Fruit fly (Drosophila melanogaster) whole organism, embryonic: ENCODE data around the gene CG42399.
A peak's percentile ranks its signal among the peaks of the same experiment; 100 is the strongest.

Experiments used
- CG10366 ChIP-seq: fragments of 200-800 bp; sonication (Bioruptor generic); IDR thresholded peaks from 2 replicates; pipeline ENCODE4 v1.3.6; 2022; ENCODE audit warnings: missing biosample characterization, missing genetic modification characterization
- CG10431 ChIP-seq: fragments of 200-800 bp; sonication (Bioruptor generic); optimal IDR thresholded peaks from 3 replicates; lab custom pipeline; 2018; ENCODE audit warnings: missing biosample characterization, mild to moderate bottlenecking, missing genetic modification characterization
- CG10979 ChIP-seq: fragments of 200-800 bp; sonication (Bioruptor generic); optimal IDR thresholded peaks from 2 replicates; lab custom pipeline; 2018; ENCODE audit warnings: missing biosample characterization, mild to moderate bottlenecking, missing genetic modification characterization, moderate library complexity
- CG12104 ChIP-seq: fragments of 200-800 bp; sonication (Bioruptor generic); optimal IDR thresholded peaks from 3 replicates; lab custom pipeline; 2016; ENCODE audit warnings: missing biosample characterization, missing genetic modification characterization
- CG13624 ChIP-seq: fragments of 200-800 bp; sonication (Bioruptor generic); optimal IDR thresholded peaks from 2 replicates; lab custom pipeline; 2016; ENCODE audit warnings: missing biosample characterization, missing genetic modification characterization
- CG14014 ChIP-seq: fragments of 200-800 bp; sonication (Bioruptor generic); IDR thresholded peaks from 2 replicates; pipeline ENCODE4 v1.3.6; 2022; ENCODE audit warnings: missing biosample characterization, missing genetic modification characterization
- CG14710 ChIP-seq: fragments of 200-800 bp; sonication (Bioruptor generic); optimal IDR thresholded peaks from 3 replicates; lab custom pipeline; 2019; ENCODE audit warnings: missing biosample characterization, mild to moderate bottlenecking, missing genetic modification characterization, moderate library complexity
- CG14860 ChIP-seq: fragments of 200-800 bp; sonication (Bioruptor generic); IDR thresholded peaks from 3 replicates; pipeline ENCODE4 v1.3.6; 2022; ENCODE audit warnings: missing biosample characterization, missing genetic modification characterization; ENCODE audit not compliant: partially characterized antibody
- CG15479 ChIP-seq: fragments of 200-800 bp; sonication (Bioruptor generic); optimal IDR thresholded peaks from 3 replicates; lab custom pipeline; 2019; ENCODE audit warnings: missing biosample characterization, mild to moderate bottlenecking, missing genetic modification characterization, moderate library complexity
- CG17829 ChIP-seq: fragments of 200-800 bp; optimal IDR thresholded peaks from 2 replicates; lab custom pipeline; 2019; ENCODE audit warnings: missing biosample characterization, mild to moderate bottlenecking, missing genetic modification characterization, moderate library complexity
- CG30403 ChIP-seq: fragments of 200-800 bp; sonication (Bioruptor generic); optimal IDR thresholded peaks from 3 replicates; lab custom pipeline; 2016; ENCODE audit warnings: missing biosample characterization, missing genetic modification characterization
- CG33213 ChIP-seq: fragments of 200-800 bp; sonication (Bioruptor generic); optimal IDR thresholded peaks from 3 replicates; lab custom pipeline; 2016; ENCODE audit warnings: missing biosample characterization, missing genetic modification characterization
- CG34224 ChIP-seq: fragments of 200-800 bp; sonication (Bioruptor generic); IDR thresholded peaks from 3 replicates; pipeline ENCODE4 v1.3.6; 2022; ENCODE audit warnings: missing biosample characterization, missing genetic modification characterization; ENCODE audit not compliant: partially characterized antibody
- CG3726 ChIP-seq: fragments of 200-800 bp; sonication (Bioruptor generic); IDR thresholded peaks from 3 replicates; pipeline ENCODE4, ENCODE4 v1.3.6; 2022; ENCODE audit warnings: missing biosample characterization, missing genetic modification characterization
- CG3995 ChIP-seq: fragments of 200-800 bp; sonication (Bioruptor generic); optimal IDR thresholded peaks from 3 replicates; lab custom pipeline; 2016; ENCODE audit warnings: missing biosample characterization, missing genetic modification characterization
- CG42726 ChIP-seq: fragments of 200-800 bp; sonication (Bioruptor generic); IDR thresholded peaks from 2 replicates; pipeline ENCODE4 v1.3.6; 2022; ENCODE audit warnings: missing biosample characterization, missing genetic modification characterization; ENCODE audit not compliant: partially characterized antibody
- CG4328 ChIP-seq: fragments of 200-800 bp; sonication (Bioruptor generic); optimal IDR thresholded peaks from 3 replicates; lab custom pipeline; 2017; ENCODE audit warnings: missing biosample characterization, missing genetic modification reagents, missing genetic modification characterization
- CG4854 ChIP-seq: fragments of 200-800 bp; sonication (Bioruptor generic); optimal IDR thresholded peaks from 2 replicates; lab custom pipeline; 2016; ENCODE audit warnings: missing biosample characterization, missing genetic modification characterization, inconsistent platforms
- CG8290 ChIP-seq, 3 experiments: fragments of 200-800 bp; sonication (Bioruptor generic); optimal IDR thresholded peaks; 2 replicates each; lab custom pipeline; 2016 to 2019; ENCODE audit warnings: missing biosample characterization in 3 of 3, missing genetic modification characterization in 3 of 3, mild to moderate bottlenecking in 2 of 3, moderate library complexity in 1 of 3
- CG8944 ChIP-seq: fragments of 200-800 bp; sonication (Bioruptor generic); optimal IDR thresholded peaks from 3 replicates; lab custom pipeline; 2016; ENCODE audit warnings: missing biosample characterization, missing genetic modification characterization
- CG9876 ChIP-seq: fragments of 200-800 bp; sonication (Bioruptor generic); optimal IDR thresholded peaks from 2 replicates; lab custom pipeline; 2016; ENCODE audit warnings: missing biosample characterization, missing genetic modification characterization
- Dbx ChIP-seq: fragments of 200-800 bp; sonication (Bioruptor generic); IDR thresholded peaks from 3 replicates; pipeline ENCODE4 v1.3.6; 2022; ENCODE audit warnings: missing biosample characterization, missing genetic modification characterization
- Dfd ChIP-seq, 2 experiments: fragments of >200 bp; optimal IDR thresholded peaks; 2 replicates each; lab custom pipeline; 2017; ENCODE audit warnings: missing biosample characterization in 2 of 2, missing genetic modification characterization in 2 of 2
- Dip3 ChIP-seq: fragments of 200-800 bp; sonication (Bioruptor generic); optimal IDR thresholded peaks from 3 replicates; lab custom pipeline; 2016; ENCODE audit warnings: missing biosample characterization, missing genetic modification characterization
- Drgx ChIP-seq: fragments of 200-800 bp; sonication (Bioruptor generic); IDR thresholded peaks from 2 replicates; pipeline ENCODE4 v1.3.6; 2022; ENCODE audit warnings: missing biosample characterization, missing genetic modification characterization
- Ets97D ChIP-seq: fragments of 200-800 bp; sonication (Bioruptor generic); optimal IDR thresholded peaks from 3 replicates; lab custom pipeline; 2016; ENCODE audit warnings: missing biosample characterization, missing genetic modification characterization
- H15 ChIP-seq: fragments of 200-800 bp; sonication (Bioruptor generic); IDR thresholded peaks from 3 replicates; pipeline ENCODE4 v1.3.6; 2022; ENCODE audit warnings: missing biosample characterization, missing genetic modification characterization
- H2.0 ChIP-seq: fragments of 200-800 bp; sonication (Bioruptor generic); IDR thresholded peaks from 2 replicates; pipeline ENCODE4 v1.3.6; 2022; ENCODE audit warnings: missing biosample characterization, missing genetic modification characterization
- HHEX ChIP-seq: fragments of 200-800 bp; sonication (Bioruptor generic); optimal IDR thresholded peaks from 3 replicates; lab custom pipeline; 2017; ENCODE audit warnings: missing biosample characterization, mild to moderate bottlenecking, missing genetic modification characterization, missing genetic modification reagents
- HLH4C ChIP-seq: fragments of 200-800 bp; sonication (Bioruptor generic); IDR thresholded peaks from 3 replicates; pipeline ENCODE4 v1.3.6; 2022; ENCODE audit warnings: missing biosample characterization, missing genetic modification characterization; ENCODE audit not compliant: partially characterized antibody
- Lpt ChIP-seq: fragments of >200 bp; optimal IDR thresholded peaks from 2 replicates; lab custom pipeline; 2018; ENCODE audit warnings: missing biosample characterization, missing genetic modification characterization
- Rfx ChIP-seq: fragments of 200-800 bp; sonication (Bioruptor generic); IDR thresholded peaks from 2 replicates; pipeline ENCODE4 v1.3.6; 2022; ENCODE audit warnings: missing biosample characterization, missing genetic modification characterization
- Rx ChIP-seq: fragments of 200-800 bp; sonication (Bioruptor generic); IDR thresholded peaks from 2 replicates; pipeline ENCODE4 v1.3.6; 2022; ENCODE audit warnings: missing biosample characterization, missing genetic modification characterization
- Taf1 ChIP-seq: fragments of 200-800 bp; sonication (Bioruptor generic); IDR thresholded peaks from 2 replicates; pipeline ENCODE4 v1.3.6; 2022; ENCODE audit warnings: missing biosample characterization, missing genetic modification characterization
- Trl ChIP-seq, 3 experiments: fragments of >200 bp in 2 of 3; fragments of 200-800 bp in 1 of 3; sonication (Bioruptor generic) in 1 of 3; optimal IDR thresholded peaks; 2 replicates in 1 of 3; 3 replicates in 2 of 3; lab custom pipeline; 2016 to 2017; ENCODE audit warnings: missing biosample characterization in 1 of 3, missing genetic modification characterization in 1 of 3
- ash1 ChIP-seq: fragments of 200-800 bp; sonication (Bioruptor generic); optimal IDR thresholded peaks from 2 replicates; lab custom pipeline; 2018; ENCODE audit warnings: missing biosample characterization, mild to moderate bottlenecking, missing genetic modification characterization
- bcd ChIP-seq: fragments of 200-800 bp; sonication (Bioruptor generic); optimal IDR thresholded peaks from 2 replicates; lab custom pipeline; 2017; ENCODE audit warnings: missing biosample characterization, mild to moderate bottlenecking, missing genetic modification characterization
- chn ChIP-seq: fragments of 200-800 bp; sonication (Bioruptor generic); optimal IDR thresholded peaks from 2 replicates; lab custom pipeline; 2016; ENCODE audit warnings: missing biosample characterization, missing genetic modification characterization
- dan ChIP-seq: fragments of 200-800 bp; sonication (Bioruptor generic); IDR thresholded peaks from 2 replicates; pipeline ENCODE4 v1.3.6; 2022; ENCODE audit warnings: missing biosample characterization, missing genetic modification characterization
- emc ChIP-seq: fragments of 200-800 bp; sonication (Bioruptor generic); optimal IDR thresholded peaks from 2 replicates; lab custom pipeline; 2016; ENCODE audit warnings: missing biosample characterization, missing genetic modification characterization
- exex ChIP-seq: fragments of 200-800 bp; sonication (Bioruptor generic); optimal IDR thresholded peaks from 4 replicates; lab custom pipeline; 2018; ENCODE audit warnings: missing biosample characterization, mild to moderate bottlenecking, missing genetic modification characterization, moderate library complexity
- kah ChIP-seq: fragments of 200-800 bp; sonication (Bioruptor generic); optimal IDR thresholded peaks from 2 replicates; lab custom pipeline; 2018; ENCODE audit warnings: missing biosample characterization, mild to moderate bottlenecking, missing genetic modification characterization
- kay ChIP-seq: fragments of 200-800 bp; sonication (Bioruptor generic); optimal IDR thresholded peaks from 2 replicates; lab custom pipeline; 2016; ENCODE audit warnings: missing biosample characterization, missing genetic modification characterization
- pzg ChIP-seq: fragments of 200-800 bp; sonication (Bioruptor generic); optimal IDR thresholded peaks from 3 replicates; lab custom pipeline; 2018; ENCODE audit warnings: missing biosample characterization, mild to moderate bottlenecking, missing genetic modification characterization, moderate library complexity
- sc ChIP-seq, 3 experiments: fragments of >200 bp in 2 of 3; fragments of 200-800 bp in 1 of 3; sonication (Bioruptor generic) in 1 of 3; optimal IDR thresholded peaks; 2 replicates in 2 of 3; 3 replicates in 1 of 3; lab custom pipeline; 2017; ENCODE audit warnings: mild to moderate bottlenecking in 1 of 3, missing biosample characterization in 1 of 3, missing genetic modification characterization in 1 of 3, missing genetic modification reagents in 1 of 3
- sd ChIP-seq: fragments of 200-800 bp; sonication (Bioruptor generic); optimal IDR thresholded peaks from 3 replicates; lab custom pipeline; 2018; ENCODE audit warnings: missing biosample characterization, mild to moderate bottlenecking, missing genetic modification characterization, moderate library complexity
- tap ChIP-seq: fragments of 200-800 bp; optimal IDR thresholded peaks from 3 replicates; lab custom pipeline; 2019; ENCODE audit warnings: missing biosample characterization, mild to moderate bottlenecking, missing genetic modification characterization, moderate library complexity
- tna ChIP-seq: fragments of 200-800 bp; sonication (Bioruptor generic); IDR thresholded peaks from 2 replicates; pipeline ENCODE4 v1.3.6; 2022; ENCODE audit warnings: missing biosample characterization, missing genetic modification characterization; ENCODE audit not compliant: partially characterized antibody
- vnd ChIP-seq: fragments of 200-800 bp; sonication (Bioruptor generic); IDR thresholded peaks from 3 replicates; pipeline ENCODE4 v1.3.6; 2022; ENCODE audit warnings: missing biosample characterization, missing genetic modification characterization; ENCODE audit not compliant: partially characterized antibody
- wdn ChIP-seq: fragments of 200-800 bp; sonication (Bioruptor generic); IDR thresholded peaks from 2 replicates; pipeline ENCODE4 v1.3.6; 2022; ENCODE audit warnings: missing biosample characterization, missing genetic modification characterization

CG42399 gene

dm6 chr2L:114429-114828, 38.7 kb downstream of the CG42399 start, which contains the start of gene ND-15 (continued):
- TF ChIP-seq pzg (GFP tag; lab: Kevin White, UChicago) (peak; percentile 72), CG14710 (peak; percentile 14), Drgx (no peak), CG42726 (GFP tag; lab: Robert Waterston, UW) (peak; percentile 76; the same call in 1 of the 2 replicates), CG4854 (no peak), wdn (GFP tag; lab: Robert Waterston, UW) (no peak), kay (GFP tag; lab: Kevin White, UChicago) (no peak), Ets97D (GFP tag; lab: Kevin White, UChicago) (peak; percentile 20), CG8290 (GFP tag; optimal IDR thresholded peaks at IDR 0.05; lab: Kevin White, UChicago) (no peak), CG8290 (tag; optimal IDR thresholded peaks at IDR 0.05; lab: Kevin White, UChicago) (peak in 1 of 2 experiments; percentile 20), chn (no peak), Rx (GFP tag; lab: Robert Waterston, UW) (no peak), CG12104 (no peak), sd (tag; lab: Kevin White, UChicago) (peak; percentile 54), CG10979 (tag; lab: Kevin White, UChicago) (no peak), CG3995 (GFP tag; lab: Kevin White, UChicago) (peak; percentile 91), Lpt (GFP tag; lab: Kevin White, UChicago) (no peak), CG10431 (GFP tag; lab: Kevin White, UChicago) (no peak), Dbx (GFP tag; lab: Robert Waterston, UW) (no peak), exex (tag; lab: Kevin White, UChicago) (peak; percentile 25), CG4328 (no peak), CG17829 (tag; lab: Kevin White, UChicago) (no peak), H15 (GFP tag; lab: Robert Waterston, UW) (no peak), Trl (optimal IDR thresholded peaks at IDR 0.05; lab: Kevin White, UChicago) (no peak), Trl (GFP tag; optimal IDR thresholded peaks at IDR 0.05; lab: Kevin White, UChicago) (no peak), CG14860 (peak; percentile 55), ash1 (GFP tag; lab: Kevin White, UChicago) (no peak), HHEX (no peak), CG34224 (GFP tag; lab: Robert Waterston, UW) (peak; percentile 76), HLH4C (peak; percentile 77), H2.0 (no peak), bcd (GFP tag; lab: Kevin White, UChicago) (no peak), Dfd (GFP tag; optimal IDR thresholded peaks at IDR 0.05; lab: Kevin White, UChicago) (no peak), tna (GFP tag; lab: Robert Waterston, UW) (peak; percentile 70), tap (tag; lab: Kevin White, UChicago) (no peak), CG15479 (peak; percentile 50), kah (GFP tag; lab: Kevin White, UChicago) (no peak), vnd (GFP tag; lab: Robert Waterston, UW) (peak; percentile 66), CG14014 (GFP tag; lab: Robert Waterston, UW) (no peak), Dip3 (GFP tag; lab: Kevin White, UChicago) (no peak), CG30403 (no peak), Rfx (GFP tag; lab: Robert Waterston, UW) (peak; percentile 17; the same call in 1 of the 2 replicates), dan (GFP tag; lab: Robert Waterston, UW) (no peak), CG3726 (no peak), Taf1 (GFP tag; lab: Robert Waterston, UW) (no peak), sc (optimal IDR thresholded peaks at IDR 0.05; lab: Kevin White, UChicago) (no peak), sc (GFP tag; optimal IDR thresholded peaks at IDR 0.05; lab: Kevin White, UChicago) (no peak), CG10366 (GFP tag; lab: Robert Waterston, UW) (no peak), CG9876 (GFP tag; lab: Kevin White, UChicago) (no peak), CG8944 (no peak), CG13624 (no peak), emc (GFP tag; lab: Kevin White, UChicago) (no peak), CG33213 (GFP tag; lab: Kevin White, UChicago) (no peak)
